Fruit fly (Drosophila melanogaster): Measurements from ENCODE around the gene CG31265.
A peak's percentile ranks its signal among the peaks of the same experiment; 100 is the strongest.

CG31265 gene

dm6 chr3R:17127912-17128311 is at the start of gene CG31265:
Gene CG31265, plus strand, starts transcription at chr3R:17128212.
- TF ChIP-seq noc (tag; optimal IDR thresholded peaks at IDR 0.05) = no peak

- TF ChIP-seq noc (tag; optimal IDR thresholded peaks at IDR 0.05) = no peak
These were observed 48.8 kb upstream of the CG31265 start for dm6 chr3R:17078961-17079858.

- peak; percentile 38 for TF ChIP-seq noc (tag; optimal IDR thresholded peaks at IDR 0.05)
These were observed 48.2 kb upstream of the CG31265 start, which contains the start of the genes Keap1 and kuk for dm6 chr3R:17079859-17080255. Gene Keap1, minus strand, starts transcription at chr3R:17079945. Gene kuk, plus strand, starts transcription at chr3R:17080244.

DNA sequence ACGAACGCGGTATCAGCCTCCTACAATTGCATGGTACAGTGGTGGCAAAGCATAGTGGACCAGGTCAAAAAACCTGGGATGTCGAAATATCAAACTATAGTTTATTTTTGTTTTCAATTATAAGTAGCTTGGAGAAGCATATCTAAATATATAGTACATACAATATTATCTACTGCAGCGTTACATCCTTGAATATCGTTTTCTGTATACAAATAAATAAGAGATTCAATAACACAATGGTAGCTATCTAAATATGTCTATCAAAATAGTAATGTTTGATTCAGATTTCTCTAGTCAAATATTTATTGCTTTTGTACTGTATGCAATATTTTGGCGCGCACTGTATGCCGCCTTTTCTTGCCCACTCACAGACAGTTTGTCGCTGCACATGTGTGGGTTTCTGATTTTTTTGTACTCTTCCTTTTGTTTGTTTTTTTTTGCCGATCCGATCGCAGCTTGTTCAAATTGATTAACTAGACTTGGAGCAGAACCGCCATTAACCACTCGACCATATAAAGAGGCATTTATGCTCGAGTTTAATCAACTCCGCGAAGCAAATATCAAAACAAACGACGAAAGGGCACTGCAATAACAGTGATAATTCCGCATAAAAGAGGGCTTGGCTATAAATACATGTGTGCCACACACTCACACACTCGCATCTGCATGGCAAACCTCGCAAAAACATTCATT is 47.2 kb upstream of the CG31265 start:
- TF ChIP-seq noc (tag; optimal IDR thresholded peaks at IDR 0.05) = no peak

DNA sequence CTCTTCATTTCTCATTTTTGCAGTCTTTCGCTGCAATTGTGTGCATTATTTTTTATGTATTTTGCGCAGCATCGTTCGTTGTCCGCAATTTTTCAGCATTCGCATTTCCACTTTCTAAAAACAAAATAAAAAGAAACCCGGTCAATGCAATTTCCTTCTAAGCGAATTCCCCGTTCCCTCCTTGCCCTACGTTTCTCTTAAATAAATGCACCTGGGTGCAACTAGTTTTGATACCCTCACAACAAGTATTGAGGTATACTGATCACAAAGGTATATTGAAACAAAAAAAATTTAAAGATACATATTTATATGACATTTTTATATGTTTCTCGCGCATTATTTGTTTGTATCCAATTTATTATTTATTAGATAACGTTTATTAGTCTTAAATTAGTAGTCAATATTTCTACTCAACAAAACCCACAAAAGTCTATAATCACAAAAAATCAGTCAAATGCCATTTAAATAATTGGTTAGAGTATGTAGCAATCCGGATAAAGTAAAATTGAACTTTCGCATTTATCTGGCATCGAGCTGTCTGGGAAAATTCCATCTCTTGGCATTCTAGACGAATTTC is 46.6 kb upstream of the CG31265 start:
- no peak for TF ChIP-seq noc (tag; optimal IDR thresholded peaks at IDR 0.05)

DNA sequence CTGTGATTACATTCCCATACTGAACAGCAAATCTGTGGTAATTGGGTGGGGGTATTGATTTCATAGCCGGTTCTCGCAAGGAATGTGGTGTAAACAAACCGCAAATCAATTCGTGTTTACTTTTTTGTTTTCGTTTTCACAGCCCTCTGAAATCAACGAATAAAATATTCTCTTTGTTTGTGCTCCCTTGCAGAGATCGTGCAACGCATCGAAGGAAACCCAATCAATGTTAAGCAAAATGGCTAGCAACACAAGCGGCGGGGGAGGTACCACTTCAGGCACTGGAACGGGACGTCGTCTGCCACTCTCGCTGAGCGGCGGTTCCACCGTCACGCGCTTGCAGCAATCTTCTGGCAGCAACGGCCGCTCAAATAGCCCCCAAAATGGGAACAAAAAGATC is 45.5 kb upstream of the CG31265 start:
- no peak for TF ChIP-seq noc (tag; optimal IDR thresholded peaks at IDR 0.05)

dm6 chr3R:17085029-17085807 is 42.8 kb upstream of the CG31265 start, which contains the start of gene GckIII:
Gene GckIII, plus strand, starts transcription at chr3R:17085513.
- TF ChIP-seq noc (tag; optimal IDR thresholded peaks at IDR 0.05) = no peak

dm6 chr3R:17087977-17088618 is 39.9 kb upstream of the CG31265 start, which contains the start of gene cal1:
Gene cal1, plus strand, starts transcription at chr3R:17088280.
- no peak for TF ChIP-seq noc (tag; optimal IDR thresholded peaks at IDR 0.05)

DNA sequence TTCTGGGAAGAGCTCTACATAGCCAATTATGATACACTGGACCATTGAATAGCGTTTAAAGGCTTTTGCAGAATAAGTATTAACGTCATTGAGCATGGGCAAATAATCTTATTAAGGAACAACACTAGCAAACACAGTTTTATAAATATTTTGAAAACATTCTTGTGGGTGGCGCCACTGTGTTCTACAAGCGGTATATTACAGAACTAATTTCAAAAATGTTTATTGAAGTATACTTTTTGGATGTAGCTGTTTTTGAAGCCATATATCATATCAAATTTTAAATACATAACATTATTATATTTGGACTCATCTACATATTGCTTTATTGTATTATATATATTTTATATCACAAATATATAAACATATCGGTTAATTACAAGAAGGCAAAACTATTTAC is 19.1 kb upstream of the CG31265 start:
- TF ChIP-seq noc (tag; optimal IDR thresholded peaks at IDR 0.05) = no peak

- TF ChIP-seq noc (tag; optimal IDR thresholded peaks at IDR 0.05) = no peak
These were observed 16.9 kb upstream of the CG31265 start for dm6 chr3R:17110880-17111726.

- TF ChIP-seq noc (tag; optimal IDR thresholded peaks at IDR 0.05) = no peak
These were observed 12.3 kb upstream of the CG31265 start for dm6 chr3R:17115668-17116067.

DNA sequence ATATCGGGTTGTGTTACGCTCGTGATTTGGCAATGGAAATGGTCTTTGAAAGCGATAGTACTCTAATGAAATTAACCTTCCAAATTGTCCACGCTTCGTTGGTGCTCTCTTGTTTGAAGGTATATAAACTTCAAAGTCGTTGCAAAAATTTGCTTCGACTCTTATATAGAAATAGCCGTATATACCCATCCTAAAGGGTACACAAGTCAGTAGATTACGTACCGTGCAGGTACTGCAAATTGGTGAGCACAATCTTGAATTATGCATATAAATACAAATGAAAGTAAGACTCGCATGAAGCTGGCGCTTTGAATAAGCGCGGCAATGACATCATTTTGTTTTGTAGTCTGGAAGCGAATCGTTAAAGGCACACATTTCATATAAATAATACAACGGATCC is 11.8 kb upstream of the CG31265 start:
- no peak for TF ChIP-seq noc (tag; optimal IDR thresholded peaks at IDR 0.05)

DNA sequence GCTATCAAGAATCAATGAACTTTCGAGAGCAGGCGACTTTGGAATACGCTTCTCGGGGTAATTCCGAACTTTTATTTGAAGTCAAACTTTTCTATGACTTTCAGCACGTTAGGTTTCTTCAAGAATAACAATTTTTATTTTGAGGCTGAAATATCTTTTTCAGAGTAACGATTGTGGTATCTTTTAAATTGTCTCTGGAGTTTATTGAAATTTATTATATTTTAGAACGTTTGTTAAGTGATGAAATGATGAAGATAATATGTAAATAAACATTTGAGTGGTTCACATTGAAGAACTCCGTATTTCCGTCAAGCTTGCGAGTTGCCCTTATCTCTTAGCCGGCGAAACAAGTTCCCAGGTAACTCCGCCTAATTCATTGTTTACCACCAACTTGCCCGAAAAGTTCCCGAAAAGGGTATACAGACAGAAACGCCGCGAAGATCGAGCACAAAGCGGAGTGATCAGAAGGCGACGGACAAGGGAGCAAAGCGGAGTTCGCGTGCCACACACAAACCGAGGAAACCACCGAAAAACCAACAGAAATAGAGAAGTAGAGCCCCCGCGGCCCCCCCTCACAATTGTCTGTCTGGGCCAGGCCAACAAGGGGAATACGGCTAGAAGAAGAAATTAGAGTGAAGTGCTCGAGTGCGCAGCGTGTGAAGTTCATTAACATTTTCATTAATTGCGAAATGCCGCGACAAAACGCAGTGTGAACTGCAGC is 10.2 kb upstream of the CG31265 start:
- peak; percentile 34 for TF ChIP-seq noc (tag; optimal IDR thresholded peaks at IDR 0.05)
